Worm (Caenorhabditis elegans) whole organism, young adult: ENCODE results near the gene snt-5.

Experiments used
- Y53G8AR.9 ChIP-seq: fragments of 200-800 bp; sonication (Bioruptor generic); conservative IDR thresholded peaks from 2 replicates; pipeline ENCODE4 v1.3.6; 2022; ENCODE audit warnings: missing genetic modification reagents, missing genetic modification characterization, missing compliant biosample characterization
- ceh-58 ChIP-seq: fragments of 200-800 bp; sonication (Bioruptor generic); IDR thresholded peaks from 2 replicates; pipeline ENCODE4 v1.3.6; 2022; ENCODE audit warnings: missing genetic modification characterization, missing compliant biosample characterization
- hsf-1 ChIP-seq: fragments of 200-800 bp; sonication (Bioruptor generic); IDR thresholded peaks from 2 replicates; pipeline ENCODE4 v1.3.6; 2022; ENCODE audit warnings: missing genetic modification reagents, missing genetic modification characterization, missing compliant biosample characterization
- nfyb-1 ChIP-seq: fragments of 200-800 bp; sonication (Bioruptor generic); IDR thresholded peaks from 2 replicates; pipeline ENCODE4 v1.3.6; 2022; ENCODE audit warnings: missing genetic modification reagents, missing genetic modification characterization, missing compliant biosample characterization
- nhr-90 ChIP-seq: sonication (generic microtip); optimal IDR thresholded peaks from 2 replicates; lab custom pipeline; 2016; ENCODE audit warnings: missing genotype, mild to moderate bottlenecking, missing genetic modification characterization, missing compliant biosample characterization
- pha-4 ChIP-seq: fragments of 150-350 bp; sonication (generic microtip); optimal IDR thresholded peaks from 2 replicates; lab custom pipeline; 2014; ENCODE audit warnings: missing biosample characterization, missing genetic modification reagents, missing genetic modification characterization
- sea-2 ChIP-seq: fragments of 200-800 bp; sonication (Bioruptor generic); IDR thresholded peaks from 2 replicates; pipeline ENCODE4 v1.3.6; 2022; ENCODE audit warnings: missing genetic modification characterization, missing compliant biosample characterization
- unc-62 ChIP-seq: fragments of 150-350 bp; optimal IDR thresholded peaks from 2 replicates; lab custom pipeline; 2014; ENCODE audit warnings: missing biosample characterization, missing genetic modification reagents, missing genetic modification characterization
- ztf-26 ChIP-seq: sonication (generic microtip); optimal IDR thresholded peaks from 2 replicates; lab custom pipeline; 2017; ENCODE audit warnings: missing genetic modification characterization, missing compliant biosample characterization

- TF ChIP-seq pha-4 (tag; lab: Kevin White, UChicago) (no peak), sea-2 (GFP tag; lab: Robert Waterston, UW) (no peak), Y53G8AR.9 (GFP tag; lab: Robert Waterston, UW) (no peak), nfyb-1 (GFP tag; lab: Robert Waterston, UW) (no peak), unc-62 (GFP tag; lab: Kevin White, UChicago) (no peak), nhr-90 (tag; lab: Kevin White, UChicago) (no peak), hsf-1 (GFP tag; lab: Robert Waterston, UW) (no peak), ztf-26 (tag; lab: Kevin White, UChicago) (no peak), ceh-58 (GFP tag; lab: Robert Waterston, UW) (no peak)
Observed at ce11 chrV:1414615-1415433, 3.5 kb upstream of the snt-5 start.
